Worm (Caenorhabditis elegans) whole organism, L4 larva: Measurements from ENCODE around the gene EEED8.18.
A peak's percentile ranks its signal among the peaks of the same experiment; 100 is the strongest.

Experiments used
- D1046.2 ChIP-seq: fragments of 200-800 bp; sonication (Bioruptor generic); IDR thresholded peaks from 2 replicates; pipeline ENCODE4 v1.3.6; 2022; ENCODE audit warnings: missing genetic modification characterization, missing compliant biosample characterization
- T20F7.1 ChIP-seq: fragments of 200-800 bp; sonication (Bioruptor generic); optimal IDR thresholded peaks from 2 replicates; lab custom pipeline; 2018; ENCODE audit warnings: mild to moderate bottlenecking, missing genetic modification characterization, missing compliant biosample characterization
- Y105C5A.15 ChIP-seq: fragments of 200-800 bp; sonication (Bioruptor generic); IDR thresholded peaks from 2 replicates; pipeline ENCODE4 v1.3.6; 2022; ENCODE audit warnings: missing genetic modification characterization, missing compliant biosample characterization
- Y5F2A.4 ChIP-seq: fragments of 200-800 bp; sonication (Bioruptor generic); optimal IDR thresholded peaks from 2 replicates; lab custom pipeline; 2018; ENCODE audit warnings: mild to moderate bottlenecking, missing genetic modification characterization, missing compliant biosample characterization
- Y75B8A.6 ChIP-seq: fragments of 200-800 bp; sonication (Bioruptor generic); IDR thresholded peaks from 2 replicates; pipeline ENCODE4 v1.3.6; 2022; ENCODE audit warnings: missing genetic modification reagents, missing genetic modification characterization, missing compliant biosample characterization
- aha-1 ChIP-seq: fragments of 150-350 bp; peaks from one replicate; lab custom pipeline; 2014; ENCODE audit warnings: missing biosample characterization, missing genetic modification characterization
- aly-2 ChIP-seq: sonication (generic microtip); optimal IDR thresholded peaks from 2 replicates; lab custom pipeline; 2018; ENCODE audit warnings: missing biosample characterization, missing genetic modification characterization
- arid-1 ChIP-seq: fragments of 200-800 bp; sonication (Bioruptor generic); conservative IDR thresholded peaks from 2 replicates; pipeline ENCODE4 v1.3.6; 2022; ENCODE audit warnings: missing genetic modification reagents, missing genetic modification characterization, missing compliant biosample characterization
- ceh-20 ChIP-seq: fragments of 200-800 bp; sonication (Bioruptor generic); IDR thresholded peaks from 2 replicates; pipeline ENCODE4 v1.3.6; 2022; ENCODE audit warnings: missing genetic modification reagents, missing genetic modification characterization, missing compliant biosample characterization
- ceh-28 ChIP-seq: fragments of 150-350 bp; optimal IDR thresholded peaks from 2 replicates; lab custom pipeline; 2014; ENCODE audit warnings: missing biosample characterization, missing genetic modification reagents, missing genetic modification characterization
- ceh-44 ChIP-seq: fragments of 200-800 bp; sonication (Bioruptor generic); IDR thresholded peaks from 2 replicates; pipeline ENCODE4 v1.3.6; 2022; ENCODE audit warnings: missing genetic modification reagents, missing genetic modification characterization, missing compliant biosample characterization
- ces-1 ChIP-seq: fragments of 150-350 bp; sonication (generic microtip); optimal IDR thresholded peaks from 4 replicates; lab custom pipeline; 2014; ENCODE audit warnings: missing biosample characterization, missing genetic modification reagents, missing genetic modification characterization
- cey-2 ChIP-seq: sonication (generic microtip); optimal IDR thresholded peaks from 3 replicates; lab custom pipeline; 2017; ENCODE audit warnings: missing genetic modification characterization, mild to moderate bottlenecking, missing compliant biosample characterization, antibody characterized with exemption, borderline replicate concordance; ENCODE audit not compliant: insufficient read depth
- dpl-1 ChIP-seq: fragments of 150-350 bp; optimal IDR thresholded peaks from 2 replicates; lab custom pipeline; 2014; ENCODE audit warnings: missing biosample characterization, missing genetic modification reagents, missing genetic modification characterization
- duxl-1 ChIP-seq: sonication (generic microtip); optimal IDR thresholded peaks from 2 replicates; lab custom pipeline; 2016; ENCODE audit warnings: mild to moderate bottlenecking, missing genetic modification characterization, moderate library complexity, missing compliant biosample characterization; ENCODE audit not compliant: poor library complexity
- dve-1 ChIP-seq: sonication (generic microtip); optimal IDR thresholded peaks from 2 replicates; lab custom pipeline; 2017; ENCODE audit warnings: antibody characterized with exemption, mild to moderate bottlenecking, missing genetic modification characterization, missing compliant biosample characterization; ENCODE audit not compliant: insufficient read depth
- fkh-10 ChIP-seq: fragments of 150-350 bp; optimal IDR thresholded peaks from 2 replicates; lab custom pipeline; 2014; ENCODE audit warnings: missing biosample characterization, missing genetic modification reagents, missing genetic modification characterization
- fos-1 ChIP-seq: fragments of 150-350 bp; optimal IDR thresholded peaks from 2 replicates; lab custom pipeline; 2014; ENCODE audit warnings: missing biosample characterization, missing genetic modification characterization
- hif-1 ChIP-seq, 2 experiments: sonication (generic microtip); optimal IDR thresholded peaks; 2 replicates each; lab custom pipeline; 2016 to 2017; ENCODE audit warnings: missing compliant biosample characterization in 2 of 2, missing genetic modification characterization in 2 of 2, missing genetic modification reagents in 2 of 2, missing genotype in 2 of 2, mild to moderate bottlenecking in 1 of 2
- hlh-11 ChIP-seq: fragments of 200-800 bp; sonication (Bioruptor generic); optimal IDR thresholded peaks from 2 replicates; lab custom pipeline; 2018; ENCODE audit warnings: mild to moderate bottlenecking, missing genetic modification characterization, missing compliant biosample characterization
- lim-7 ChIP-seq: fragments of 200-800 bp; sonication (Bioruptor generic); IDR thresholded peaks from 2 replicates; pipeline ENCODE4 v1.3.6; 2022; ENCODE audit warnings: missing genetic modification characterization, missing compliant biosample characterization
- lin-13 ChIP-seq: fragments of 150-350 bp; optimal IDR thresholded peaks from 2 replicates; lab custom pipeline; 2014; ENCODE audit warnings: missing biosample characterization, missing genetic modification reagents, missing genetic modification characterization
- lin-38 ChIP-seq: fragments of 200-800 bp; sonication (Bioruptor generic); IDR thresholded peaks from 2 replicates; pipeline ENCODE4 v1.3.6; 2022; ENCODE audit warnings: missing genetic modification reagents, missing genetic modification characterization, missing compliant biosample characterization
- lin-39 ChIP-seq: fragments of 150-350 bp; optimal IDR thresholded peaks from 2 replicates; lab custom pipeline; 2014; ENCODE audit warnings: missing biosample characterization, missing genetic modification reagents, missing genetic modification characterization
- lir-3 ChIP-seq: sonication (generic microtip); optimal IDR thresholded peaks from 2 replicates; lab custom pipeline; 2016; ENCODE audit warnings: mild to moderate bottlenecking, missing genetic modification characterization, missing compliant biosample characterization
- lsy-2 ChIP-seq, 2 experiments: fragments of 150-350 bp in 1 of 2; sonication (generic microtip) in 1 of 2; optimal IDR thresholded peaks; 2 replicates each; lab custom pipeline; 2014 to 2017; ENCODE audit warnings: missing biosample characterization in 2 of 2, missing genetic modification characterization in 2 of 2
- madf-9 ChIP-seq: fragments of 200-800 bp; sonication (Bioruptor generic); conservative IDR thresholded peaks from 2 replicates; pipeline ENCODE4 v1.3.6; 2022; ENCODE audit warnings: missing genetic modification reagents, missing genetic modification characterization, missing compliant biosample characterization
- mep-1 ChIP-seq: fragments of 150-350 bp; sonication (generic microtip); optimal IDR thresholded peaks from 3 replicates; lab custom pipeline; 2014; ENCODE audit warnings: missing biosample characterization, missing genetic modification characterization
- mes-2 ChIP-seq: sonication (generic microtip); optimal IDR thresholded peaks from 2 replicates; lab custom pipeline; 2016; ENCODE audit warnings: missing genotype, mild to moderate bottlenecking, missing genetic modification characterization, missing compliant biosample characterization; ENCODE audit not compliant: poor library complexity, severe bottlenecking
- mxl-3 ChIP-seq: fragments of 200-800 bp; sonication (Bioruptor generic); optimal IDR thresholded peaks from 2 replicates; lab custom pipeline; 2018; ENCODE audit warnings: mild to moderate bottlenecking, missing genetic modification characterization, missing compliant biosample characterization
- nhr-10 ChIP-seq: fragments of 150-350 bp; optimal IDR thresholded peaks from 2 replicates; lab custom pipeline; 2014; ENCODE audit warnings: missing biosample characterization, missing genetic modification characterization
- nhr-28 ChIP-seq: fragments of 150-350 bp; optimal IDR thresholded peaks from 2 replicates; lab custom pipeline; 2014; ENCODE audit warnings: missing biosample characterization, missing genetic modification characterization
- nhr-48 ChIP-seq: sonication (generic microtip); optimal IDR thresholded peaks from 2 replicates; lab custom pipeline; 2016; ENCODE audit warnings: mild to moderate bottlenecking, missing genetic modification characterization, missing compliant biosample characterization
- nhr-6 ChIP-seq: fragments of 150-350 bp; optimal IDR thresholded peaks from 2 replicates; lab custom pipeline; 2014; ENCODE audit warnings: missing biosample characterization, missing genetic modification characterization
- nhr-76 ChIP-seq: fragments of 150-350 bp; optimal IDR thresholded peaks from 2 replicates; lab custom pipeline; 2014; ENCODE audit warnings: missing biosample characterization, missing genetic modification characterization
- pha-4 ChIP-seq, 2 experiments: fragments of 150-350 bp in 1 of 2; fragments of 200-800 bp in 1 of 2; sonication (Bioruptor generic) in 1 of 2; IDR thresholded peaks in 1 of 2; optimal IDR thresholded peaks in 1 of 2; 2 replicates each; pipeline versions ENCODE4 v1.3.6 to Lab custom; 2014 to 2022; ENCODE audit warnings: missing genetic modification characterization in 2 of 2, missing genetic modification reagents in 2 of 2, missing biosample characterization in 1 of 2, missing compliant biosample characterization in 1 of 2
- pqm-1 ChIP-seq: sonication (generic microtip); optimal IDR thresholded peaks from 2 replicates; lab custom pipeline; 2017; ENCODE audit warnings: missing biosample characterization, missing genetic modification characterization
- saeg-2 ChIP-seq: fragments of 200-800 bp; sonication (Bioruptor generic); IDR thresholded peaks from 2 replicates; pipeline ENCODE4 v1.3.6; 2022; ENCODE audit warnings: missing genetic modification reagents, missing genetic modification characterization, missing compliant biosample characterization
- skn-1 ChIP-seq: fragments of 150-350 bp; optimal IDR thresholded peaks from 2 replicates; lab custom pipeline; 2014; ENCODE audit warnings: missing biosample characterization, missing genetic modification characterization
- snpc-4 ChIP-seq: fragments of 150-350 bp; optimal IDR thresholded peaks from 2 replicates; lab custom pipeline; 2014; ENCODE audit warnings: missing biosample characterization, missing genetic modification characterization
- unc-62 ChIP-seq, 3 experiments: fragments of 150-350 bp in 1 of 3; sonication (generic microtip); optimal IDR thresholded peaks in 2 of 3; peaks in 1 of 3; 1 replicate in 1 of 3; 2 replicates in 2 of 3; lab custom pipeline; 2014 to 2017; ENCODE audit warnings: missing biosample characterization in 3 of 3, missing genetic modification characterization in 3 of 3, missing genetic modification reagents in 3 of 3, missing genotype in 1 of 3
- zfp-2 ChIP-seq: sonication (generic microtip); optimal IDR thresholded peaks from 2 replicates; lab custom pipeline; 2016; ENCODE audit warnings: mild to moderate bottlenecking, missing genetic modification characterization, missing compliant biosample characterization
- zip-2 ChIP-seq: fragments of 150-350 bp; optimal IDR thresholded peaks from 2 replicates; lab custom pipeline; 2014; ENCODE audit warnings: missing biosample characterization, missing genetic modification characterization
- ztf-11 ChIP-seq: fragments of 150-350 bp; optimal IDR thresholded peaks from 2 replicates; lab custom pipeline; 2014; ENCODE audit warnings: missing biosample characterization, missing genetic modification characterization

The EEED8.18 gene

ce11 chrII:5436833-5437232 is 24.4 kb upstream of the EEED8.18 start, which contains the start of gene dct-5:
dct-5 (minus strand) TSS chrII:5436933.
- TF ChIP-seq ceh-28 (no peak), hif-1 (tag; optimal IDR thresholded peaks at IDR 0.05; lab: Kevin White, UChicago) (no peak), cey-2 (tag; lab: Kevin White, UChicago) (no peak), mxl-3 (GFP tag; lab: Kevin White, UChicago) (no peak), nhr-48 (tag; lab: Kevin White, UChicago) (no peak), ztf-11 (no peak), nhr-76 (tag; lab: Kevin White, UChicago) (no peak), unc-62 (GFP tag; optimal IDR thresholded peaks at IDR 0.05 in 1 of 2; lab: Kevin White, UChicago) (no peak), unc-62 (tag; optimal IDR thresholded peaks at IDR 0.05; lab: Kevin White, UChicago) (no peak)

- no peak for TF ChIP-seq Y5F2A.4
Measured at ce11 chrII:5433069-5433468, 20.7 kb upstream of the EEED8.18 start, which contains the start of gene srx-114. srx-114 (minus strand) TSS chrII:5433169.

- TF ChIP-seq snpc-4 (tag; lab: Kevin White, UChicago) (no peak), arid-1 (GFP tag; lab: Robert Waterston, UW) (no peak), madf-9 (GFP tag; lab: Robert Waterston, UW) (no peak), ces-1 (GFP tag; lab: Kevin White, UChicago) (no peak), nhr-10 (tag; lab: Kevin White, UChicago) (no peak), lin-39 (tag; lab: Kevin White, UChicago) (no peak), saeg-2 (GFP tag; lab: Robert Waterston, UW) (no peak), fos-1 (tag; lab: Kevin White, UChicago) (no peak), pqm-1 (tag; lab: Kevin White, UChicago) (peak; percentile 27), lin-38 (GFP tag; lab: Robert Waterston, UW) (peak; percentile 46; the same call in 1 of the 2 replicates), mxl-3 (GFP tag; lab: Kevin White, UChicago) (peak; percentile 7), dpl-1 (GFP tag; lab: Kevin White, UChicago) (peak; percentile 59), D1046.2 (GFP tag; lab: Robert Waterston, UW) (no peak), dve-1 (peak; percentile 39), ztf-11 (no peak), T20F7.1 (no peak), lsy-2 (tag; optimal IDR thresholded peaks at IDR 0.05; lab: Kevin White, UChicago) (peak in 1 of 2 experiments; percentile 64), lir-3 (tag; lab: Kevin White, UChicago) (no peak), ceh-28 (no peak), zip-2 (tag; lab: Kevin White, UChicago) (no peak), mep-1 (tag; lab: Kevin White, UChicago) (peak; percentile 27), ceh-44 (GFP tag; lab: Robert Waterston, UW) (no peak), lin-13 (GFP tag; lab: Kevin White, UChicago) (no peak), aly-2 (tag; lab: Kevin White, UChicago) (no peak), fkh-10 (GFP tag; lab: Kevin White, UChicago) (no peak), aha-1 (tag; lab: Kevin White, UChicago) (peak; percentile 90), lim-7 (no peak), Y105C5A.15 (GFP tag; lab: Robert Waterston, UW) (no peak), duxl-1 (tag; lab: Kevin White, UChicago) (no peak), skn-1 (tag; lab: Kevin White, UChicago) (no peak), nhr-6 (tag; lab: Kevin White, UChicago) (peak; percentile 15), Y75B8A.6 (GFP tag; lab: Robert Waterston, UW) (no peak), Y5F2A.4 (no peak), nhr-28 (tag; lab: Kevin White, UChicago) (no peak), nhr-76 (tag; lab: Kevin White, UChicago) (no peak), hif-1 (tag; optimal IDR thresholded peaks at IDR 0.05; lab: Kevin White, UChicago) (no peak), ceh-20 (GFP tag; lab: Robert Waterston, UW) (no peak), mes-2 (peak; percentile 68), hlh-11 (tag; lab: Kevin White, UChicago) (no peak), zfp-2 (tag; lab: Kevin White, UChicago) (no peak), pha-4 (GFP tag; IDR thresholded peaks at IDR 0.05; lab: Robert Waterston, UW) (no peak), pha-4 (tag; optimal IDR thresholded peaks at IDR 0.05; lab: Kevin White, UChicago) (no peak)
Measured at ce11 chrII:5429522-5430257, 17.3 kb upstream of the EEED8.18 start, which contains the start of the genes F07F6.4 and F07F6.2. F07F6.4 (minus strand) TSS chrII:5429572. F07F6.2 (plus strand) TSS chrII:5430207.
